Worm (Caenorhabditis elegans): ENCODE results near the gene srv-22.

srv-22 gene

DNA sequence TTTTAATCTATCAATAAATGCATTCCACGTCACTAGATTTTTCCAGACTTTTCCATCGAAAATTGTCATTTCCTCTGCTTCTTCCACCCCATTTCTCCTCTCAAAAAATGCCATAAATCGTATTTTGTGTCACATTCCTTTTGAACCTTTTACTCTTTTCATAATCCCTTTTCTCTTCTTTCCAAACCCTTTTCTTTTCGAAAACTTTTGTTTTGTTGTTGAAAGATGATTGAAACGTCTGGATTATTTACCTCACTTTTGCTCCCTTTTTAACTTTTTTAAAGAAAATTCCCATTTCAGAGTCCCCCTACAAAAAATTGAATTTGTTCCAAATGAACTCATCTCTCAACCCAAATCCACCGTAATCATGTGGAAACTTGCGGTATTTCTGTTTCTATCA, 40.6 kb downstream of the srv-22 start, which contains the start of gene C06E7.2:
Gene C06E7.2 (plus strand): TSS at position 301 of the 400 bp plus-strand sequence.
- no peak for TF ChIP-seq sem-4 (tag; optimal IDR thresholded peaks at IDR 0.05)
- TF ChIP-seq R02D3.7 (tag; optimal IDR thresholded peaks at IDR 0.05), result no peak
- TF ChIP-seq ceh-82 (tag; optimal IDR thresholded peaks at IDR 0.05), result no peak
- no peak for TF ChIP-seq nhr-23 (tag; optimal IDR thresholded peaks at IDR 0.05)
- no peak for TF ChIP-seq gmeb-1 (tag; optimal IDR thresholded peaks at IDR 0.05)
- peak; percentile 59 for TF ChIP-seq mab-5 (tag; optimal IDR thresholded peaks at IDR 0.05)
- no peak for TF ChIP-seq ztf-11 (tag; optimal IDR thresholded peaks at IDR 0.05)
- TF ChIP-seq lsy-2 (tag; optimal IDR thresholded peaks at IDR 0.05), result no peak
- TF ChIP-seq mdl-1 (tag; optimal IDR thresholded peaks at IDR 0.05), result no peak
- no peak for TF ChIP-seq ama-1 (optimal IDR thresholded peaks at IDR 0.05)
- TF ChIP-seq elt-3 (tag; optimal IDR thresholded peaks at IDR 0.05), result no peak
- TF ChIP-seq ztf-1 (GFP tag; conservative IDR thresholded peaks at IDR 0.05), result no peak
- TF ChIP-seq peb-1 (tag; optimal IDR thresholded peaks at IDR 0.05), result no peak
- TF ChIP-seq unc-55 (GFP tag; optimal IDR thresholded peaks at IDR 0.05), result peak; percentile 68
- no peak for TF ChIP-seq mbf-1 (tag; optimal IDR thresholded peaks at IDR 0.05)
- no peak for TF ChIP-seq nhr-12 (tag; optimal IDR thresholded peaks at IDR 0.05)

DNA sequence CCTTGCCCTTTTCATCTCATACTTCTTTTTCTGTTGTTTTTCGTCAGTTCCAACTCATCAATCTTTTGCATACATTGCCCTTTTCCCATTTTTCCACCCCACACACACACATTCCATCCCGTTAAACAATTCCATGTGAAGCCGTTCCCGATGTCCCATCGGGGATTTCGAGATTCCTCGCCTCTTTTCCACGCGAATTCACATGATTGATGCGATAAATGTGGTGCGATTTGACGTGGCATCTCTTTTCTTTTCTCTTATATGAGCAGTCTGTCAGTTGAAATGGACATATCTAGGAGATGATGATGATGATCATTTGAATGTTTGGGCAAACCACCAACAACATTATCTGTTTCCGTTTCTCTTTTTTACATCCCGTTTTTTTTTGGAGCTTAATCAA, 45.6 kb downstream of the srv-22 start:
- TF ChIP-seq crh-2 (tag; optimal IDR thresholded peaks at IDR 0.05) (peak; percentile 62), nhr-6 (tag; optimal IDR thresholded peaks at IDR 0.05) (no peak), unc-62 (GFP tag; optimal IDR thresholded peaks at IDR 0.05) (no peak), ztf-1 (GFP tag; conservative IDR thresholded peaks at IDR 0.05) (no peak), sma-3 (GFP tag; optimal IDR thresholded peaks at IDR 0.05) (no peak), unc-55 (GFP tag; optimal IDR thresholded peaks at IDR 0.05) (no peak), lin-39 (tag; optimal IDR thresholded peaks at IDR 0.05) (no peak), Y55F3AM.14 (GFP tag; optimal IDR thresholded peaks at IDR 0.05) (no peak), ceh-16 (tag; optimal IDR thresholded peaks at IDR 0.05) (no peak), nhr-10 (tag; optimal IDR thresholded peaks at IDR 0.05) (no peak), egl-27 (tag; optimal IDR thresholded peaks at IDR 0.05) (no peak), nhr-23 (tag; optimal IDR thresholded peaks at IDR 0.05) (no peak), mab-5 (tag; optimal IDR thresholded peaks at IDR 0.05) (peak; percentile 71), ztf-4 (tag; optimal IDR thresholded peaks at IDR 0.05) (no peak)

DNA sequence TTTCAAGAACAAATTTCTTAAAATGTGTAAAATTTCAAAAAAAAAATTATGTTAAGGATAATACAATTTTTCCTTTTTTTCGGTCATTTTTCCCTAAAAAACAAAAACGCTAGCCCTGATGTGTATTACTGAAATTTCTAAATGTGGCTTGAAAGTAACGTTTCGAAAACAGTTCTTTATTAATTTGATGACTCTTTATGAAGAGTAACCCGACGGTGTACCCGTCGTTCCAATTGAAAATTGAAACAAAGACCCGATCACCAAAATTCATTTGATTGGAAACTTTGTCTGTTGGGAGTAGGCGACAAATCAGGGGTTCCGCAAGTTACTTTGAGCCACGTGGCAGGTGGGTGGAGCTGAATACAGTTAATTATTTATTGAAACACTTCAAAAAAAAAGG, 47.0 kb downstream of the srv-22 start:
- TF ChIP-seq ztf-11 (tag; optimal IDR thresholded peaks at IDR 0.05) (no peak), ztf-4 (tag; optimal IDR thresholded peaks at IDR 0.05) (no peak), lsy-2 (tag; optimal IDR thresholded peaks at IDR 0.05) (no peak), lin-11 (tag; optimal IDR thresholded peaks at IDR 0.05) (no peak), nhr-12 (tag; optimal IDR thresholded peaks at IDR 0.05) (no peak), unc-55 (GFP tag; optimal IDR thresholded peaks at IDR 0.05) (no peak), nhr-21 (tag; optimal IDR thresholded peaks at IDR 0.05) (no peak), unc-39 (tag; optimal IDR thresholded peaks at IDR 0.05) (no peak), nhr-237 (tag; optimal IDR thresholded peaks at IDR 0.05) (no peak), Y55F3AM.14 (GFP tag; optimal IDR thresholded peaks at IDR 0.05) (no peak), sem-4 (tag; optimal IDR thresholded peaks at IDR 0.05) (no peak), F13H6.1 (tag; optimal IDR thresholded peaks at IDR 0.05) (no peak), C34F6.9 (tag; optimal IDR thresholded peaks at IDR 0.05) (no peak), fos-1 (tag; optimal IDR thresholded peaks at IDR 0.05) (no peak), skn-1 (tag; optimal IDR thresholded peaks at IDR 0.05) (no peak), snpc-4 (tag; optimal IDR thresholded peaks at IDR 0.05) (no peak)
